Worm (Caenorhabditis elegans) whole organism, midembryonic: ENCODE results near the gene lsy-13.
"Not testable (repeated sequence)": the region's sequence is repeated elsewhere in the genome, so short reads cannot be mapped to it uniquely, and the experiment has no call there.

Experiments used
- T22C8.4 ChIP-seq: fragments of 200-800 bp; sonication (Bioruptor generic); IDR thresholded peaks from 2 replicates; pipeline ENCODE4 v1.3.6; 2022; ENCODE audit warnings: missing genetic modification characterization, missing compliant biosample characterization
- cog-1 ChIP-seq: sonication (generic microtip); optimal IDR thresholded peaks from 2 replicates; lab custom pipeline; 2016; ENCODE audit warnings: missing genetic modification characterization, missing compliant biosample characterization
- flt-1 ChIP-seq: fragments of 200-800 bp; sonication (Bioruptor generic); IDR thresholded peaks from 2 replicates; pipeline ENCODE4 v1.3.6; 2022; ENCODE audit warnings: missing genetic modification characterization, missing compliant biosample characterization
- ref-1 ChIP-seq: fragments of 200-800 bp; sonication (Bioruptor generic); conservative IDR thresholded peaks from 2 replicates; pipeline ENCODE4 v1.3.6; 2022; ENCODE audit warnings: missing genetic modification reagents, missing genetic modification characterization, missing compliant biosample characterization
- tab-1 ChIP-seq: fragments of 200-800 bp; sonication (Bioruptor generic); IDR thresholded peaks from 2 replicates; pipeline ENCODE4 v1.3.6; 2022; ENCODE audit warnings: missing genetic modification characterization, missing compliant biosample characterization
- ztf-23 ChIP-seq: fragments of 200-800 bp; sonication (Bioruptor generic); IDR thresholded peaks from 2 replicates; pipeline ENCODE4 v1.3.6; 2022; ENCODE audit warnings: missing genetic modification reagents, missing genetic modification characterization, missing compliant biosample characterization
- ztf-29 ChIP-seq: fragments of 200-800 bp; sonication (Bioruptor generic); IDR thresholded peaks from 2 replicates; pipeline ENCODE4 v1.3.6; 2022; ENCODE audit warnings: missing genetic modification reagents, missing genetic modification characterization, missing compliant biosample characterization

DNA sequence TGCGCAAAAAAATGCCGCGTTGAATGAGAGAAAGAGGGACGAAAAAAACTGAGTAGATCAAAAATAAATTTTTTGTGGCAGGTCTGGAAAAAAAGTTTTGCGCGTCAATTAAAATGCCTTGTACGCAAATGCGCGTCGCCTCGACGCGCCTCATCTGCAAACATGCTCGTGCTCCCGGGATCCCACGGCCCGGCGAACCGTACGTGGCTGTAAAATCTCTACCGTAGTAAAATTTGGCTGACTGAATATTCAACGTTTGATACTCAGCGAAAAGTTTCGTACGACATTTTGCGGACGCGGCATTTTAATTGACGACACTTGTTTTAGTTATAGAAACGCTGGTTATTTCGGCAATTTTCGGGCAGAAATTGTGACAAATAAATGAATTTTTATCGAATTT lies 18.3 kb upstream of the lsy-13 start:
- TF ChIP-seq ztf-23 = 0 out of 2 replicates have a peak, but pooled peaks have one; percentile 28
- not testable (repeated sequence) for TF ChIP-seq cog-1 (tag; lab: Kevin White, UChicago); T22C8.4; ref-1; ztf-29 (GFP tag; lab: Robert Waterston, UW); tab-1
- TF ChIP-seq flt-1 (GFP tag; lab: Robert Waterston, UW) = peak; percentile 71
